Worm (Caenorhabditis elegans) whole organism, midembryonic: ENCODE data around the gene R02D5.7.

ENCODE experiments used
- T22C8.4 ChIP-seq: fragments of 200-800 bp; sonication (Bioruptor generic); IDR thresholded peaks from 2 replicates; pipeline ENCODE4 v1.3.6; 2022; ENCODE audit warnings: missing genetic modification characterization, missing compliant biosample characterization
- cog-1 ChIP-seq: sonication (generic microtip); optimal IDR thresholded peaks from 2 replicates; lab custom pipeline; 2016; ENCODE audit warnings: missing genetic modification characterization, missing compliant biosample characterization
- klf-2 ChIP-seq: fragments of 200-800 bp; sonication (Bioruptor generic); conservative IDR thresholded peaks from 2 replicates; pipeline ENCODE4 v1.3.6; 2022; ENCODE audit warnings: missing genetic modification reagents, missing genetic modification characterization, missing compliant biosample characterization
- med-1 ChIP-seq: sonication (generic microtip); optimal IDR thresholded peaks from 2 replicates; lab custom pipeline; 2017; ENCODE audit warnings: missing genetic modification characterization, mild to moderate bottlenecking, missing compliant biosample characterization, antibody characterized with exemption, missing genetic modification reagents; ENCODE audit not compliant: insufficient read depth
- ref-1 ChIP-seq: fragments of 200-800 bp; sonication (Bioruptor generic); conservative IDR thresholded peaks from 2 replicates; pipeline ENCODE4 v1.3.6; 2022; ENCODE audit warnings: missing genetic modification reagents, missing genetic modification characterization, missing compliant biosample characterization
- tab-1 ChIP-seq: fragments of 200-800 bp; sonication (Bioruptor generic); IDR thresholded peaks from 2 replicates; pipeline ENCODE4 v1.3.6; 2022; ENCODE audit warnings: missing genetic modification characterization, missing compliant biosample characterization
- ztf-23 ChIP-seq: fragments of 200-800 bp; sonication (Bioruptor generic); IDR thresholded peaks from 2 replicates; pipeline ENCODE4 v1.3.6; 2022; ENCODE audit warnings: missing genetic modification reagents, missing genetic modification characterization, missing compliant biosample characterization
- ztf-29 ChIP-seq: fragments of 200-800 bp; sonication (Bioruptor generic); IDR thresholded peaks from 2 replicates; pipeline ENCODE4 v1.3.6; 2022; ENCODE audit warnings: missing genetic modification reagents, missing genetic modification characterization, missing compliant biosample characterization

ce11 chrV:14518010-14518409, 36.7 kb upstream of the R02D5.7 start, which contains the start of gene R02D5.6:
- TF ChIP-seq cog-1 (tag; lab: Kevin White, UChicago) (no peak), T22C8.4 (GFP tag; lab: Robert Waterston, UW) (no peak), ref-1 (no peak), tab-1 (no peak), klf-2 (GFP tag; lab: Robert Waterston, UW) (no peak), med-1 (GFP tag; lab: Kevin White, UChicago) (no peak), ztf-29 (GFP tag; lab: Robert Waterston, UW) (no peak), ztf-23 (GFP tag; lab: Robert Waterston, UW) (no peak)
